Worm (Caenorhabditis elegans): ENCODE results near the gene pnp-1.

pnp-1 gene

DNA sequence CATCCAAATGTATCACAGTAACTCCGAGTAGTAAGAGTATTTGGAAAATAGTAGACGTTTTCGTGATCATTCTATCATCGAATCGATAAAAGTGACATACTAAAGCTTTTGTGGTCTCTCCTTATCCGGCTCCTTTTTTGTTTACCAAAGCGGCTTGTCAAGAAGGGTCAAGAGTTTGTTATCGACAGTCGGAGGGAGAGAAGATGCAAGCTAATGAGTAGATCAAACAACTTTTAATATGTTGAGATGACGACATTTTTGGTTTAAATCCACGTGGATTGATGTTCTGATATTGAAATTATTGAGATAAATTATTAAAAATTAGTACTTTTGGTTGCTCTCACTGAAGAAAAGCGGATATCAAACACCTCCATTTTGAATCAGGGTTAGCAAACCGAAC is 6.7 kb downstream of the pnp-1 start, which contains the start of gene T21D12.7:
Gene T21D12.7 (minus strand): TSS at position 101 of the 400 bp plus-strand sequence.
- no peak for TF ChIP-seq ama-1 (optimal IDR thresholded peaks at IDR 0.05)
- no peak for TF ChIP-seq blmp-1 (tag; optimal IDR thresholded peaks at IDR 0.05; ENCODE audit: insufficient read depth)
- no peak for TF ChIP-seq snpc-4 (tag; optimal IDR thresholded peaks at IDR 0.05)
- no peak for TF ChIP-seq sem-4 (tag; optimal IDR thresholded peaks at IDR 0.05)
- no peak for TF ChIP-seq unc-62 (GFP tag; optimal IDR thresholded peaks at IDR 0.05)
- TF ChIP-seq nhr-129 (tag; optimal IDR thresholded peaks at IDR 0.05), result no peak
- TF ChIP-seq dmd-4 (tag; optimal IDR thresholded peaks at IDR 0.05), result no peak
- no peak for TF ChIP-seq zag-1 (tag; optimal IDR thresholded peaks at IDR 0.05)
- no peak for TF ChIP-seq nhr-77 (tag; optimal IDR thresholded peaks at IDR 0.05)
- no peak for TF ChIP-seq nhr-10 (tag; optimal IDR thresholded peaks at IDR 0.05)
- no peak for TF ChIP-seq unc-39 (tag; optimal IDR thresholded peaks at IDR 0.05)
- no peak for TF ChIP-seq elt-3 (tag; optimal IDR thresholded peaks at IDR 0.05)
- no peak for TF ChIP-seq sma-9 (GFP tag; optimal IDR thresholded peaks at IDR 0.05)
- no peak for TF ChIP-seq sma-9 (tag; optimal IDR thresholded peaks at IDR 0.05)
- TF ChIP-seq egl-27 (tag; optimal IDR thresholded peaks at IDR 0.05), result no peak
- no peak for TF ChIP-seq unc-55 (GFP tag; optimal IDR thresholded peaks at IDR 0.05)
- TF ChIP-seq F13H6.1 (tag; optimal IDR thresholded peaks at IDR 0.05), result no peak
- TF ChIP-seq peb-1 (tag; optimal IDR thresholded peaks at IDR 0.05), result no peak
- no peak for TF ChIP-seq lin-39 (tag; optimal IDR thresholded peaks at IDR 0.05)
- no peak for TF ChIP-seq ztf-4 (tag; optimal IDR thresholded peaks at IDR 0.05)
- TF ChIP-seq ZK546.5 (tag; optimal IDR thresholded peaks at IDR 0.05), result no peak

ce11 chrIV:290387-290786 is 7.7 kb downstream of the pnp-1 start:
- TF ChIP-seq ceh-16 (tag; optimal IDR thresholded peaks at IDR 0.05), result no peak

ce11 chrIV:288027-288426 is 10.1 kb downstream of the pnp-1 start, which contains the start of gene T21D12.14:
Gene T21D12.14, minus strand, starts transcription at chrIV:288127.
- TF ChIP-seq nhr-11 (tag; optimal IDR thresholded peaks at IDR 0.05) (no peak), sma-3 (GFP tag; optimal IDR thresholded peaks at IDR 0.05) (no peak), ztf-11 (tag; optimal IDR thresholded peaks at IDR 0.05) (no peak), sem-4 (tag; optimal IDR thresholded peaks at IDR 0.05) (no peak), ceh-16 (tag; optimal IDR thresholded peaks at IDR 0.05) (no peak), nhr-23 (tag; optimal IDR thresholded peaks at IDR 0.05) (no peak)

DNA sequence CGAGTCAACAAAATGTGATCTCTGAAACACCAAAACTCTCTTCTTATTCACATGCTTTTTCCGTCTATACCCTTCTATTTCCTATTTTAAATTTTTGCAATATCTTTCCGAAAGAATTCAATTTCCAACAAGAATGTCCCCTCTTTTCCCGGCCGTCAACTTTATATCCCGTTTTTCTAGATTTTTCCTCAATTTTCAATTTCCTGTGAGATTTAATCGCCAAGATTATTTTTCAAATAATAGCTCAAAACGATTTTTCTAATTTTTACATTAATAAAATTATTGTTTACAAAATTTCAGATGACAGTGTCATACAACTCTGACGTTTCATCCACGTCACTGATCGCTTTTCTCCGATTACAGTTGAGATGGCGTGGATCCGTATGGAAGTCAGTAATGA is 14.8 kb downstream of the pnp-1 start, which contains the start of gene best-19:
Gene best-19 (plus strand): TSS at position 301 of the 400 bp plus-strand sequence.
- TF ChIP-seq nhr-11 (tag; optimal IDR thresholded peaks at IDR 0.05), result no peak
- TF ChIP-seq ama-1 (optimal IDR thresholded peaks at IDR 0.05), result no peak
- TF ChIP-seq nhr-21 (tag; optimal IDR thresholded peaks at IDR 0.05), result no peak
- TF ChIP-seq unc-55 (GFP tag; optimal IDR thresholded peaks at IDR 0.05), result no peak
- TF ChIP-seq nhr-237 (tag; optimal IDR thresholded peaks at IDR 0.05), result no peak
- TF ChIP-seq aly-2 (tag; optimal IDR thresholded peaks at IDR 0.05), result no peak
- TF ChIP-seq blmp-1 (tag; optimal IDR thresholded peaks at IDR 0.05; ENCODE audit: insufficient read depth), result no peak
- no peak for TF ChIP-seq nhr-77 (tag; optimal IDR thresholded peaks at IDR 0.05)
- TF ChIP-seq nhr-129 (tag; optimal IDR thresholded peaks at IDR 0.05), result no peak
- TF ChIP-seq nhr-6 (tag; optimal IDR thresholded peaks at IDR 0.05), result no peak

DNA sequence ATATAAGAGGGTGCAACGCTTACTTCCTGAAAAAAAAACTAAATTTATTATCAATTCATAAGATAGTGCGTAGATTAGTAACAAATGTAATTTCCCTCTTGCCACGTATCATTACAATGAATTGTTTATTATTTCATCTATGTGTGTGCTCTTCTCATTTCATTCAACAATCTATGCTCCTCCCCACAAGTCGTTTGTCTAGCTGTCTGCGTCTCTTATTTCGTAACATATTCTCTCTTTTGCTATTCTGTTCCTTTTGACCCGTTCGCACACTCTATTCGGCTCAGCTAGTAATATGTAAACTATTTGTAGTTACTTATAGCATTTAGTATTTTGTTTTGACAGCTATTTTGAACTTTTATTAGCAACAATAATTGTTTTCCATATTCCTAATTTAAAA is 16.1 kb downstream of the pnp-1 start:
- peak; percentile 67 for TF ChIP-seq crh-2 (tag; optimal IDR thresholded peaks at IDR 0.05)
- no peak for TF ChIP-seq unc-62 (GFP tag; optimal IDR thresholded peaks at IDR 0.05)
- no peak for TF ChIP-seq sma-3 (GFP tag; optimal IDR thresholded peaks at IDR 0.05)
- TF ChIP-seq lsy-2 (tag; optimal IDR thresholded peaks at IDR 0.05), result no peak
- TF ChIP-seq ceh-82 (tag; optimal IDR thresholded peaks at IDR 0.05), result no peak
- no peak for TF ChIP-seq egl-27 (tag; optimal IDR thresholded peaks at IDR 0.05)
- peak; percentile 29 for TF ChIP-seq C34F6.9 (tag; optimal IDR thresholded peaks at IDR 0.05)
- no peak for TF ChIP-seq alr-1 (tag; optimal IDR thresholded peaks at IDR 0.05)
- TF ChIP-seq zag-1 (tag; optimal IDR thresholded peaks at IDR 0.05), result no peak
- peak; percentile 15 for TF ChIP-seq sma-9 (GFP tag; optimal IDR thresholded peaks at IDR 0.05)
- no peak for TF ChIP-seq sma-9 (tag; optimal IDR thresholded peaks at IDR 0.05)
- TF ChIP-seq aly-2 (tag; optimal IDR thresholded peaks at IDR 0.05), result no peak

Measured in whole organism, L2 larva.